Fruit fly (Drosophila melanogaster) whole organism, wandering third instar larva: ENCODE results near the gene CG7379.
"Not testable (repeated sequence)": the region's sequence is repeated elsewhere in the genome, so short reads cannot be mapped to it uniquely, and the experiment has no call there.

Experiments used
- CG32264 ChIP-seq: fragments of 200-800 bp; sonication (Bioruptor generic); optimal IDR thresholded peaks from 2 replicates; lab custom pipeline; 2016; ENCODE audit warnings: missing biosample characterization, missing genetic modification characterization
- CG9705 ChIP-seq: fragments of 200-800 bp; sonication (Bioruptor generic); optimal IDR thresholded peaks from 2 replicates; lab custom pipeline; 2018; ENCODE audit warnings: missing biosample characterization, mild to moderate bottlenecking, missing genetic modification characterization
- CrebA ChIP-seq: fragments of 200-800 bp; sonication (Bioruptor generic); optimal IDR thresholded peaks from 2 replicates; lab custom pipeline; 2016; ENCODE audit warnings: missing biosample characterization, mild to moderate bottlenecking, missing genetic modification characterization, borderline replicate concordance
- Dfd ChIP-seq: fragments of >200 bp; optimal IDR thresholded peaks from 2 replicates; lab custom pipeline; 2017; ENCODE audit warnings: missing biosample characterization, missing genetic modification characterization
- Dif ChIP-seq: fragments of 200-275, 200-300 bp; sonication (Bioruptor generic); optimal IDR thresholded peaks from 2 replicates; lab custom pipeline; 2018; ENCODE audit warnings: missing biosample characterization, missing genetic modification characterization; ENCODE audit not compliant: partially characterized antibody
- GATAd ChIP-seq: sonication (Bioruptor generic); optimal IDR thresholded peaks from 2 replicates; lab custom pipeline; 2016; ENCODE audit warnings: missing biosample characterization, missing genetic modification characterization
- HLH106 ChIP-seq: fragments of 200-800 bp; optimal IDR thresholded peaks from 3 replicates; lab custom pipeline; 2019; ENCODE audit warnings: missing biosample characterization, mild to moderate bottlenecking, missing genetic modification characterization, moderate library complexity
- Hnf4 ChIP-seq: fragments of 200-800 bp; sonication (Bioruptor generic); optimal IDR thresholded peaks from 2 replicates; lab custom pipeline; 2016; ENCODE audit warnings: missing biosample characterization, mild to moderate bottlenecking, missing genetic modification characterization
- Hr78 ChIP-seq: fragments of >200 bp; optimal IDR thresholded peaks from 2 replicates; lab custom pipeline; 2017; ENCODE audit warnings: missing biosample characterization, missing genetic modification characterization
- Mio ChIP-seq: sonication (Bioruptor generic); optimal IDR thresholded peaks from 2 replicates; lab custom pipeline; 2016; ENCODE audit warnings: missing biosample characterization, missing genetic modification characterization
- Myc ChIP-seq: fragments of >200 bp; optimal IDR thresholded peaks from 2 replicates; lab custom pipeline; 2017
- N ChIP-seq: fragments of >200 bp; optimal IDR thresholded peaks from 2 replicates; lab custom pipeline; 2018; ENCODE audit warnings: missing biosample characterization, missing external identifiers, missing genetic modification characterization
- OdsH ChIP-seq: fragments of 200-800 bp; sonication (Bioruptor generic); optimal IDR thresholded peaks from 2 replicates; lab custom pipeline; 2016; ENCODE audit warnings: missing biosample characterization, mild to moderate bottlenecking, missing genetic modification characterization
- Rel ChIP-seq, 2 experiments: fragments of 200-800 bp; sonication (Bioruptor generic) in 1 of 2; optimal IDR thresholded peaks; 2 replicates in 1 of 2; 3 replicates in 1 of 2; lab custom pipeline; 2016 to 2019; ENCODE audit warnings: mild to moderate bottlenecking in 2 of 2, missing biosample characterization in 2 of 2, missing genetic modification characterization in 2 of 2, moderate library complexity in 1 of 2
- Vsx2 ChIP-seq: fragments of 200-300, 225-300 bp; sonication (Bioruptor generic); optimal IDR thresholded peaks from 2 replicates; lab custom pipeline; 2018; ENCODE audit warnings: missing biosample characterization, missing genetic modification characterization; ENCODE audit not compliant: partially characterized antibody
- br ChIP-seq: fragments of 200-800 bp; sonication (Bioruptor generic); optimal IDR thresholded peaks from 2 replicates; lab custom pipeline; 2016; ENCODE audit warnings: missing biosample characterization, missing genetic modification characterization
- brk ChIP-seq: fragments of 200-800 bp; sonication (Bioruptor generic); optimal IDR thresholded peaks from 2 replicates; lab custom pipeline; 2016; ENCODE audit warnings: missing biosample characterization, mild to moderate bottlenecking, missing genetic modification characterization
- dmrt93B ChIP-seq: fragments of 200-800 bp; sonication (Bioruptor generic); optimal IDR thresholded peaks from 2 replicates; lab custom pipeline; 2018; ENCODE audit warnings: missing biosample characterization, mild to moderate bottlenecking, missing genetic modification characterization
- dsf ChIP-seq: sonication (Bioruptor generic); optimal IDR thresholded peaks from 2 replicates; lab custom pipeline; 2016; ENCODE audit warnings: missing biosample characterization, missing genetic modification characterization, borderline replicate concordance
- ey ChIP-seq: fragments of 200-800 bp; sonication (Bioruptor generic); optimal IDR thresholded peaks from 2 replicates; lab custom pipeline; 2016; ENCODE audit warnings: missing biosample characterization, missing genetic modification characterization
- fru ChIP-seq: fragments of 200-800 bp; sonication (Bioruptor generic); optimal IDR thresholded peaks from 3 replicates; lab custom pipeline; 2016; ENCODE audit warnings: missing biosample characterization, mild to moderate bottlenecking, missing genetic modification characterization
- h ChIP-seq: fragments of 200-800 bp; sonication (Bioruptor generic); optimal IDR thresholded peaks from 3 replicates; lab custom pipeline; 2016; ENCODE audit warnings: missing biosample characterization, mild to moderate bottlenecking, missing genetic modification characterization
- jim ChIP-seq: fragments of 175-275, 200-325 bp; sonication (Bioruptor generic); optimal IDR thresholded peaks from 2 replicates; lab custom pipeline; 2016; ENCODE audit warnings: missing biosample characterization, mild to moderate bottlenecking, missing genetic modification characterization
- lola ChIP-seq: fragments of >200 bp; optimal IDR thresholded peaks from 2 replicates; lab custom pipeline; 2017; ENCODE audit warnings: missing biosample characterization, missing genetic modification characterization
- pan ChIP-seq: fragments of >200 bp; optimal IDR thresholded peaks from 2 replicates; lab custom pipeline; 2017
- psq ChIP-seq: fragments of 200-800 bp; sonication (Bioruptor generic); optimal IDR thresholded peaks from 3 replicates; lab custom pipeline; 2017; ENCODE audit warnings: missing biosample characterization, mild to moderate bottlenecking, missing genetic modification characterization, moderate library complexity
- sv ChIP-seq: fragments of 200-800 bp; sonication (Bioruptor generic); optimal IDR thresholded peaks from 3 replicates; lab custom pipeline; 2016; ENCODE audit warnings: missing biosample characterization, missing genetic modification characterization
- usp ChIP-seq: fragments of >200 bp; optimal IDR thresholded peaks from 2 replicates; lab custom pipeline; 2017; ENCODE audit warnings: missing biosample characterization, missing genetic modification characterization
- woc ChIP-seq: sonication (Bioruptor generic); optimal IDR thresholded peaks from 2 replicates; lab custom pipeline; 2016; ENCODE audit warnings: missing biosample characterization, mild to moderate bottlenecking, missing genetic modification characterization

CG7379 gene

dm6 chr3R:17776952-17777407 lies 21.1 kb downstream of the CG7379 start:
- no peak for TF ChIP-seq HLH106 (tag; lab: Kevin White, UChicago)
- TF ChIP-seq Hr78 (GFP tag; lab: Kevin White, UChicago) = no peak
- TF ChIP-seq CrebA (GFP tag; lab: Kevin White, UChicago) = no peak
- TF ChIP-seq h (GFP tag; lab: Kevin White, UChicago) = no peak
- no peak for TF ChIP-seq CG32264 (GFP tag; lab: Kevin White, UChicago)
- TF ChIP-seq, all 38 proteins: peak for 0

dm6 chr3R:17776104-17776589 lies 22.0 kb downstream of the CG7379 start:
- no peak for TF ChIP-seq h (GFP tag; lab: Kevin White, UChicago)
- TF ChIP-seq Mio (GFP tag; lab: Kevin White, UChicago) = no peak
- TF ChIP-seq psq (GFP tag; lab: Kevin White, UChicago) = no peak
- no peak for TF ChIP-seq N (GFP tag; lab: Kevin White, UChicago)
- TF ChIP-seq HLH106 (tag; lab: Kevin White, UChicago) = no peak
- TF ChIP-seq br (GFP tag; lab: Kevin White, UChicago) = no peak
- no peak for TF ChIP-seq dsf
- TF ChIP-seq woc (GFP tag; lab: Kevin White, UChicago) = no peak
- TF ChIP-seq Hr78 (GFP tag; lab: Kevin White, UChicago) = no peak
- no peak for TF ChIP-seq CG9705 (GFP tag; lab: Kevin White, UChicago)
- no peak for TF ChIP-seq usp (GFP tag; lab: Kevin White, UChicago)
- no peak for TF ChIP-seq pan

- TF ChIP-seq woc (GFP tag; lab: Kevin White, UChicago) (no peak), Mio (GFP tag; lab: Kevin White, UChicago) (no peak), dmrt93B (GFP tag; lab: Kevin White, UChicago) (no peak), GATAd (GFP tag; lab: Kevin White, UChicago) (no peak)
- TF ChIP-seq, all 38 proteins: peak for 0
Measured at dm6 chr3R:17774538-17774937, 23.6 kb downstream of the CG7379 start.

dm6 chr3R:17773893-17774292 lies 24.2 kb downstream of the CG7379 start:
- no peak for TF ChIP-seq psq (GFP tag; lab: Kevin White, UChicago)
- peak; percentile 88 for TF ChIP-seq Dfd
- TF ChIP-seq Vsx2 (GFP tag; lab: Kevin White, UChicago) = no peak
- TF ChIP-seq Mio (GFP tag; lab: Kevin White, UChicago) = no peak
- TF ChIP-seq sv = no peak
- TF ChIP-seq Rel (GFP tag; optimal IDR thresholded peaks at IDR 0.05; lab: Kevin White, UChicago) = no peak
- no peak for TF ChIP-seq Rel (tag; optimal IDR thresholded peaks at IDR 0.05; lab: Kevin White, UChicago)
- TF ChIP-seq jim (GFP tag; lab: Kevin White, UChicago) = no peak
- no peak for TF ChIP-seq Myc
- no peak for TF ChIP-seq OdsH (GFP tag; lab: Kevin White, UChicago)

DNA sequence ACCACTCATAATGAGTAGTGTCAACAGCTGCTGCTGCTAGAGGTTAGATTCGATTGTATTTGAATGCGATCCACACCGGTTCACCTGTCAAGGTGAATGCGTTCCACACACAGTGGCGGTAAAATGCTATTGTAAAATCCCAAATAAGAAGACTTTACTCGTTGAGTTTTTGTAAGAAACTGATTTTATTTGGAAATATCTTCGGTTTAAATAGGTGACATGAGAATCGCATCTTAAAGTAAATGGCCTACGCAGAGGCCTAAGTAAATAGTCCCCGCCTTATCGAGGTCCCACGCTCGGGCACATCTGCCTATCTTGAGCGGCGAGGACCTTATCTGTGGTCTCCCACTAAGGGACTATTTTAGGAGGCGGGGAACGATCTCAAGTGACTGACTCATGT lies 35.0 kb downstream of the CG7379 start, which contains the start of gene TyrR:
TyrR (minus strand) TSS at position 101 of the 400 bp plus-strand sequence.
- TF ChIP-seq fru, OdsH, brk (GFP tag; lab: Kevin White, UChicago): not testable (repeated sequence)

dm6 chr3R:17762261-17762660 lies 35.8 kb downstream of the CG7379 start:
- TF ChIP-seq woc (GFP tag; lab: Kevin White, UChicago) (no peak), dsf (no peak), Hnf4 (no peak), CrebA (GFP tag; lab: Kevin White, UChicago) (no peak), ey (no peak), jim (GFP tag; lab: Kevin White, UChicago) (no peak), Myc (no peak), pan (no peak), brk (GFP tag; lab: Kevin White, UChicago) (no peak), h (GFP tag; lab: Kevin White, UChicago) (no peak), psq (GFP tag; lab: Kevin White, UChicago) (no peak), lola (GFP tag; lab: Kevin White, UChicago) (no peak), Dif (GFP tag; lab: Kevin White, UChicago) (no peak), CG9705 (GFP tag; lab: Kevin White, UChicago) (no peak), fru (GFP tag; lab: Kevin White, UChicago) (no peak)
- TF ChIP-seq, all 38 proteins: peak for 0
